Fruit fly (Drosophila melanogaster) whole organism, embryonic: ENCODE results near the gene sa.

ENCODE experiments used
- Asciz ChIP-seq: fragments of 200-800 bp; sonication (Bioruptor generic); optimal IDR thresholded peaks from 2 replicates; lab custom pipeline; 2017; ENCODE audit warnings: missing biosample characterization, mild to moderate bottlenecking, missing genetic modification characterization, missing genetic modification reagents
- Atf-2 ChIP-seq: fragments of 200-800 bp; sonication (Bioruptor generic); optimal IDR thresholded peaks from 2 replicates; lab custom pipeline; 2016; ENCODE audit warnings: missing biosample characterization, missing genetic modification characterization
- C15 ChIP-seq: fragments of 200-800 bp; sonication (Bioruptor generic); IDR thresholded peaks from 3 replicates; pipeline ENCODE4 v1.3.6; 2022; ENCODE audit warnings: missing biosample characterization, missing genetic modification characterization
- CG10321 ChIP-seq: fragments of 200-800 bp; sonication (Bioruptor generic); IDR thresholded peaks from 2 replicates; pipeline ENCODE4 v1.3.6; 2022; ENCODE audit warnings: missing biosample characterization, missing genetic modification characterization
- CG11093 ChIP-seq: fragments of 200-800 bp; sonication (Bioruptor generic); IDR thresholded peaks from 3 replicates; pipeline ENCODE4 v1.3.6; 2022; ENCODE audit warnings: missing biosample characterization, missing genetic modification characterization
- CG12299 ChIP-seq: fragments of 200-800 bp; sonication (Bioruptor generic); optimal IDR thresholded peaks from 2 replicates; lab custom pipeline; 2018; ENCODE audit warnings: missing biosample characterization, mild to moderate bottlenecking, missing genetic modification characterization
- CG12744 ChIP-seq: fragments of 200-800 bp; sonication (Bioruptor generic); optimal IDR thresholded peaks from 2 replicates; lab custom pipeline; 2016; ENCODE audit warnings: missing biosample characterization, missing genetic modification characterization
- CG13424 ChIP-seq: fragments of 200-800 bp; sonication (Bioruptor generic); optimal IDR thresholded peaks from 2 replicates; lab custom pipeline; 2019; ENCODE audit warnings: missing biosample characterization, mild to moderate bottlenecking, missing genetic modification characterization, moderate library complexity
- CG14860 ChIP-seq: fragments of 200-800 bp; sonication (Bioruptor generic); IDR thresholded peaks from 3 replicates; pipeline ENCODE4 v1.3.6; 2022; ENCODE audit warnings: missing biosample characterization, missing genetic modification characterization; ENCODE audit not compliant: partially characterized antibody
- CG14965 ChIP-seq: fragments of 200-800 bp; sonication (Bioruptor generic); optimal IDR thresholded peaks from 2 replicates; lab custom pipeline; 2016; ENCODE audit warnings: missing biosample characterization, missing genetic modification characterization, borderline replicate concordance
- CG15269 ChIP-seq: fragments of 200-800 bp; sonication (Bioruptor generic); optimal IDR thresholded peaks from 2 replicates; lab custom pipeline; 2018; ENCODE audit warnings: missing biosample characterization, mild to moderate bottlenecking, missing genetic modification characterization, moderate library complexity
- CG1647 ChIP-seq: fragments of 200-800 bp; sonication (Bioruptor generic); optimal IDR thresholded peaks from 3 replicates; lab custom pipeline; 2016; ENCODE audit warnings: missing biosample characterization, missing genetic modification characterization
- CG16813 ChIP-seq: fragments of 200-800 bp; sonication (Bioruptor generic); IDR thresholded peaks from 3 replicates; pipeline ENCODE4 v1.3.6; 2022; ENCODE audit warnings: missing biosample characterization, missing genetic modification characterization; ENCODE audit not compliant: partially characterized antibody
- CG17361 ChIP-seq: fragments of 200-800 bp; sonication (Bioruptor generic); IDR thresholded peaks from 3 replicates; pipeline ENCODE4 v1.3.6; 2022; ENCODE audit warnings: missing biosample characterization, missing genetic modification characterization
- CG18599 ChIP-seq: fragments of 200-800 bp; sonication (Bioruptor generic); optimal IDR thresholded peaks from 3 replicates; lab custom pipeline; 2017; ENCODE audit warnings: missing biosample characterization, missing genetic modification characterization, mild to moderate bottlenecking, moderate library complexity, missing genetic modification reagents
- CG6689 ChIP-seq: fragments of 200-800 bp; sonication (Bioruptor generic); IDR thresholded peaks from 2 replicates; pipeline ENCODE4 v1.3.6; 2022; ENCODE audit warnings: missing biosample characterization, missing genetic modification characterization
- CG8765 ChIP-seq: fragments of 200-800 bp; sonication (Bioruptor generic); IDR thresholded peaks from 2 replicates; pipeline ENCODE4 v1.3.6; 2022; ENCODE audit warnings: missing biosample characterization, missing genetic modification characterization
- CG9609 ChIP-seq: fragments of 200-800 bp; sonication (Bioruptor generic); optimal IDR thresholded peaks from 3 replicates; lab custom pipeline; 2016; ENCODE audit warnings: missing biosample characterization, missing genetic modification characterization
- Dbx ChIP-seq: fragments of 200-800 bp; sonication (Bioruptor generic); IDR thresholded peaks from 3 replicates; pipeline ENCODE4 v1.3.6; 2022; ENCODE audit warnings: missing biosample characterization, missing genetic modification characterization
- E2f1 ChIP-seq: fragments of 200-800 bp; sonication (Bioruptor generic); IDR thresholded peaks from 2 replicates; pipeline ENCODE4 v1.3.6; 2022; ENCODE audit warnings: missing biosample characterization, missing genetic modification characterization
- Elba2 ChIP-seq: fragments of 200-800 bp; sonication (Bioruptor generic); optimal IDR thresholded peaks from 3 replicates; lab custom pipeline; 2016; ENCODE audit warnings: missing biosample characterization, missing genetic modification characterization
- H2.0 ChIP-seq: fragments of 200-800 bp; sonication (Bioruptor generic); IDR thresholded peaks from 2 replicates; pipeline ENCODE4 v1.3.6; 2022; ENCODE audit warnings: missing biosample characterization, missing genetic modification characterization
- HHEX ChIP-seq: fragments of 200-800 bp; sonication (Bioruptor generic); optimal IDR thresholded peaks from 3 replicates; lab custom pipeline; 2017; ENCODE audit warnings: missing biosample characterization, mild to moderate bottlenecking, missing genetic modification characterization, missing genetic modification reagents
- HmgD ChIP-seq: fragments of 200-800 bp; sonication (Bioruptor generic); optimal IDR thresholded peaks from 3 replicates; lab custom pipeline; 2016; ENCODE audit warnings: missing biosample characterization, missing genetic modification characterization
- NFAT ChIP-seq: fragments of 200-800 bp; sonication (Bioruptor generic); IDR thresholded peaks from 2 replicates; pipeline ENCODE4 v1.3.6; 2022; ENCODE audit warnings: missing biosample characterization, missing genetic modification characterization
- NK7.1 ChIP-seq: fragments of 200-800 bp; sonication (Bioruptor generic); optimal IDR thresholded peaks from 3 replicates; lab custom pipeline; 2016; ENCODE audit warnings: missing biosample characterization, missing genetic modification characterization
- Spps ChIP-seq: fragments of 200-800 bp; sonication (Bioruptor generic); optimal IDR thresholded peaks from 2 replicates; lab custom pipeline; 2018; ENCODE audit warnings: missing biosample characterization, mild to moderate bottlenecking, missing genetic modification characterization
- Stat92E ChIP-seq, 3 experiments: fragments of >200 bp in 2 of 3; fragments of 200-800 bp in 1 of 3; sonication (Bioruptor generic) in 1 of 3; optimal IDR thresholded peaks; 2 replicates each; lab custom pipeline; 2017 to 2019; ENCODE audit warnings: missing biosample characterization in 3 of 3, missing genetic modification characterization in 3 of 3, mild to moderate bottlenecking in 1 of 3, moderate library complexity in 1 of 3
- Taf1 ChIP-seq: fragments of 200-800 bp; sonication (Bioruptor generic); IDR thresholded peaks from 2 replicates; pipeline ENCODE4 v1.3.6; 2022; ENCODE audit warnings: missing biosample characterization, missing genetic modification characterization
- Vsx1 ChIP-seq: fragments of 200-800 bp; sonication (Bioruptor generic); optimal IDR thresholded peaks from 2 replicates; lab custom pipeline; 2017; ENCODE audit warnings: missing biosample characterization, mild to moderate bottlenecking, missing genetic modification characterization, missing genetic modification reagents
- bab2 ChIP-seq: fragments of 200-800 bp; sonication (Bioruptor generic); optimal IDR thresholded peaks from 2 replicates; lab custom pipeline; 2016; ENCODE audit warnings: missing biosample characterization, missing genetic modification characterization
- br ChIP-seq: fragments of >200 bp; optimal IDR thresholded peaks from 2 replicates; lab custom pipeline; 2017
- dm ChIP-seq: fragments of 200-800 bp; sonication (Bioruptor generic); optimal IDR thresholded peaks from 3 replicates; lab custom pipeline; 2016; ENCODE audit warnings: missing biosample characterization, missing genetic modification characterization
- exex ChIP-seq: fragments of 200-800 bp; sonication (Bioruptor generic); optimal IDR thresholded peaks from 4 replicates; lab custom pipeline; 2018; ENCODE audit warnings: missing biosample characterization, mild to moderate bottlenecking, missing genetic modification characterization, moderate library complexity
- eyg ChIP-seq: fragments of 200-800 bp; sonication (Bioruptor generic); optimal IDR thresholded peaks from 3 replicates; lab custom pipeline; 2016; ENCODE audit warnings: missing biosample characterization, missing genetic modification characterization
- fd102C ChIP-seq: fragments of 200-800 bp; sonication (Bioruptor generic); optimal IDR thresholded peaks from 2 replicates; lab custom pipeline; 2018; ENCODE audit warnings: missing biosample characterization, mild to moderate bottlenecking, missing genetic modification characterization, moderate library complexity
- fd64A ChIP-seq: fragments of 200-800 bp; sonication (Bioruptor generic); optimal IDR thresholded peaks from 3 replicates; lab custom pipeline; 2018; ENCODE audit warnings: missing biosample characterization, mild to moderate bottlenecking, missing genetic modification characterization
- gcm ChIP-seq: fragments of 200-800 bp; sonication (Bioruptor generic); optimal IDR thresholded peaks from 2 replicates; lab custom pipeline; 2019; ENCODE audit warnings: missing biosample characterization, mild to moderate bottlenecking, missing genetic modification characterization, moderate library complexity
- ham ChIP-seq: fragments of 200-800 bp; sonication (Bioruptor generic); IDR thresholded peaks from 2 replicates; pipeline ENCODE4 v1.3.6; 2022; ENCODE audit warnings: missing biosample characterization, missing genetic modification characterization
- her ChIP-seq: fragments of 200-800 bp; sonication (Bioruptor generic); optimal IDR thresholded peaks from 2 replicates; lab custom pipeline; 2016; ENCODE audit warnings: missing biosample characterization, missing genetic modification characterization
- otp ChIP-seq: fragments of 200-800 bp; sonication (Bioruptor generic); IDR thresholded peaks from 3 replicates; pipeline ENCODE4, ENCODE4 v1.3.6; 2022; ENCODE audit warnings: missing biosample characterization, missing genetic modification characterization
- pan ChIP-seq, 4 experiments: fragments of >200 bp in 3 of 4; fragments of 200-800 bp in 1 of 4; sonication (Bioruptor generic) in 1 of 4; optimal IDR thresholded peaks in 3 of 4; IDR thresholded peaks in 1 of 4; 2 replicates each; pipeline versions ENCODE4 v1.3.6 to Lab custom; 2017 to 2022; ENCODE audit warnings: missing biosample characterization in 2 of 4, missing genetic modification characterization in 2 of 4, mixed read lengths in 1 of 4
- peb ChIP-seq: fragments of 200-800 bp; sonication (Bioruptor generic); IDR thresholded peaks from 2 replicates; pipeline ENCODE4 v1.3.6; 2022; ENCODE audit warnings: missing biosample characterization, missing genetic modification characterization
- pnt ChIP-seq: fragments of 200-800 bp; sonication (Bioruptor generic); optimal IDR thresholded peaks from 3 replicates; lab custom pipeline; 2016; ENCODE audit warnings: missing biosample characterization, missing genetic modification characterization
- pros ChIP-seq: fragments of 200-800 bp; sonication (Bioruptor generic); optimal IDR thresholded peaks from 3 replicates; lab custom pipeline; 2019; ENCODE audit warnings: missing biosample characterization, mild to moderate bottlenecking, missing genetic modification characterization, moderate library complexity
- pum ChIP-seq: fragments of 200-800 bp; sonication (Bioruptor generic); optimal IDR thresholded peaks from 2 replicates; lab custom pipeline; 2016; ENCODE audit warnings: missing biosample characterization, missing genetic modification characterization
- tna ChIP-seq: fragments of 200-800 bp; sonication (Bioruptor generic); IDR thresholded peaks from 2 replicates; pipeline ENCODE4 v1.3.6; 2022; ENCODE audit warnings: missing biosample characterization, missing genetic modification characterization; ENCODE audit not compliant: partially characterized antibody
- usp ChIP-seq: fragments of >200 bp; optimal IDR thresholded peaks from 2 replicates; lab custom pipeline; 2017; ENCODE audit warnings: missing biosample characterization, missing genetic modification characterization
- vvl ChIP-seq: fragments of 200-800 bp; sonication (Bioruptor generic); IDR thresholded peaks from 2 replicates; pipeline ENCODE4 v1.3.6; 2022; ENCODE audit warnings: missing biosample characterization, missing genetic modification characterization
- z ChIP-seq: fragments of 200-800 bp; sonication (Bioruptor generic); IDR thresholded peaks from 3 replicates; pipeline ENCODE4 v1.3.6; 2022; ENCODE audit warnings: missing biosample characterization, missing genetic modification characterization

The sa gene

DNA sequence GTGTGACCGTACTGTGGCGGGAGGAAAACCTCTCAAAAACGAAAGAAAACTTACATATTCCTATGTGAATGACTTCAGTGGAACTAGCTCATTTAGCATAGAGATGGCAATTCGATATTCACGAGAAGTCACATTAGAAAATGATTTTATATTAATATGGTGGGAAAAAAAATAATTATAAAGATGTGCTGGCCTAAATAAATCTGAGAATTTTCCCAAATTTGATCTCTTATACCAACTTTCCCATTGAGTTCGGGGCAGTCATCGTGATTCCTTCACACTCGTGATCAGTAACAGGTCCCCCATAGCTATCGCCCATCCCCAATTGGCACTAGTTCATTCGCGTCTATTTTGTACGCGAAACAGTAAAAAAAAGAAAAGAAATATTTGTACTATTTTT, 26.6 kb upstream of the sa start, which contains the start of the genes barc and Aef1 (continued):
- TF ChIP-seq Asciz (GFP tag; lab: Kevin White, UChicago) (no peak), Spps (tag; lab: Kevin White, UChicago) (peak; percentile 61), ham (GFP tag; lab: Robert Waterston, UW) (0 out of 2 replicates have a peak, but pooled peaks have one; percentile 30), eyg (peak; percentile 54), tna (peak; percentile 49; the same call in 1 of the 2 replicates), CG14860 (GFP tag; lab: Robert Waterston, UW) (peak; percentile 92), E2f1 (peak; percentile 86), CG17361 (GFP tag; lab: Robert Waterston, UW) (peak; percentile 94; the same call in 2 of the 3 replicates), H2.0 (GFP tag; lab: Robert Waterston, UW) (peak; percentile 84), fd102C (GFP tag; lab: Kevin White, UChicago) (no peak), Vsx1 (GFP tag; lab: Kevin White, UChicago) (no peak), pros (GFP tag; lab: Kevin White, UChicago) (no peak), CG8765 (GFP tag; lab: Robert Waterston, UW) (peak; percentile 71), dm (GFP tag; lab: Kevin White, UChicago) (peak; percentile 44), Taf1 (peak; percentile 83; the same call in 1 of the 2 replicates), Elba2 (GFP tag; lab: Kevin White, UChicago) (peak; percentile 86), CG6689 (GFP tag; lab: Robert Waterston, UW) (peak; percentile 88), C15 (GFP tag; lab: Robert Waterston, UW) (peak; percentile 69; the same call in 1 of the 3 replicates), NFAT (GFP tag; lab: Robert Waterston, UW) (peak; percentile 86), vvl (peak; percentile 85), CG14965 (no peak), CG15269 (no peak), z (GFP tag; lab: Robert Waterston, UW) (no peak), CG13424 (tag; lab: Kevin White, UChicago) (peak; percentile 87), Stat92E (GFP tag; optimal IDR thresholded peaks at IDR 0.05; lab: Kevin White, UChicago) (peak in 1 of 3 experiments; percentile 45), HmgD (GFP tag; lab: Kevin White, UChicago) (peak; percentile 58), br (lab: Kevin White, UChicago) (no peak), Dbx (peak; percentile 93), pan (optimal IDR thresholded peaks at IDR 0.05; lab: Kevin White, UChicago) (no peak), pan (GFP tag; optimal IDR thresholded peaks at IDR 0.05 in 1 of 2, IDR thresholded peaks at IDR 0.05 in 1 of 2) (peak in 1 of 2 experiments; percentile 85), CG1647 (GFP tag; lab: Kevin White, UChicago) (peak; percentile 85), CG16813 (GFP tag; lab: Robert Waterston, UW) (peak; percentile 94), bab2 (GFP tag; lab: Kevin White, UChicago) (peak; percentile 87), CG9609 (GFP tag; lab: Kevin White, UChicago) (peak; percentile 80), CG11093 (GFP tag; lab: Robert Waterston, UW) (peak; percentile 88; the same call in 2 of the 3 replicates), CG10321 (no peak), otp (GFP tag; lab: Robert Waterston, UW) (peak; percentile 50; the same call in 1 of the 3 replicates), usp (GFP tag; lab: Kevin White, UChicago) (no peak), HHEX (GFP tag; lab: Kevin White, UChicago) (peak; percentile 18), fd64A (no peak), CG18599 (GFP tag; lab: Kevin White, UChicago) (no peak), Atf-2 (peak; percentile 85), her (peak; percentile 40), exex (tag; lab: Kevin White, UChicago) (peak; percentile 37), peb (GFP tag; lab: Robert Waterston, UW) (peak; percentile 64), NK7.1 (GFP tag; lab: Kevin White, UChicago) (no peak), gcm (GFP tag; lab: Kevin White, UChicago) (no peak), CG12299 (peak; percentile 50), pnt (GFP tag; lab: Kevin White, UChicago) (peak; percentile 91), pum (peak; percentile 87), CG12744 (GFP tag; lab: Kevin White, UChicago) (peak; percentile 62)
